Fruit fly (Drosophila melanogaster): ENCODE measurements around the gene AP-1gamma.

The AP-1gamma gene

DNA sequence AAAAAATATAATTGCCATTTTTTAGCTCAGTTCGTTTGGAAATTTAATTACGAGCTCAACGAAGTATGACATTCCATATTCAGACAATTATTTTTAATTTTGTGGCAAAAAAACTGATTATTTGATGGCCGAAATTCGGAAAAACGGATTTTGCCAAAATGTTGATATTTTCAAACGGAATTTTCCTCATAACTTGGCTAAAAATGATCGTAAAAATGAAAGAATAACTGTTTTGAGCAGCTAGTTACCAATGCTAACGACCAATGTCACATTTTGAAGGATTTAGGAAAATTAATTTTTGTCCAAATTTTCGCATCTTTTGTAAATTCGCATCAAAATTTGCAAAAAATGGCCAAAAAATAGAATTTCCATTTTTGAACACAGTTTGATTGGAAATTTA is 15.4 kb upstream of the AP-1gamma start:
- TF ChIP-seq Opbp (GFP tag; IDR thresholded peaks at IDR 0.05; ENCODE audit: partially characterized antibody) (no peak), nom (GFP tag; optimal IDR thresholded peaks at IDR 0.05) (no peak), CG3995 (GFP tag; optimal IDR thresholded peaks at IDR 0.05) (no peak), CG9932 (GFP tag; IDR thresholded peaks at IDR 0.05) (no peak), CG13123 (GFP tag; optimal IDR thresholded peaks at IDR 0.05) (no peak), CG13894 (tag; optimal IDR thresholded peaks at IDR 0.05) (no peak), Myb (GFP tag; optimal IDR thresholded peaks at IDR 0.05) (no peak), repo (GFP tag; optimal IDR thresholded peaks at IDR 0.05) (no peak), gcm (GFP tag; optimal IDR thresholded peaks at IDR 0.05) (no peak), unc-4 (GFP tag; IDR thresholded peaks at IDR 0.05; ENCODE audit: partially characterized antibody) (no peak), Taf1 (GFP tag; IDR thresholded peaks at IDR 0.05) (no peak), crp (GFP tag; optimal IDR thresholded peaks at IDR 0.05) (no peak), CG10366 (GFP tag; IDR thresholded peaks at IDR 0.05) (no peak), CG30020 (tag; optimal IDR thresholded peaks at IDR 0.05) (no peak), TFAM (GFP tag; optimal IDR thresholded peaks at IDR 0.05) (no peak)

DNA sequence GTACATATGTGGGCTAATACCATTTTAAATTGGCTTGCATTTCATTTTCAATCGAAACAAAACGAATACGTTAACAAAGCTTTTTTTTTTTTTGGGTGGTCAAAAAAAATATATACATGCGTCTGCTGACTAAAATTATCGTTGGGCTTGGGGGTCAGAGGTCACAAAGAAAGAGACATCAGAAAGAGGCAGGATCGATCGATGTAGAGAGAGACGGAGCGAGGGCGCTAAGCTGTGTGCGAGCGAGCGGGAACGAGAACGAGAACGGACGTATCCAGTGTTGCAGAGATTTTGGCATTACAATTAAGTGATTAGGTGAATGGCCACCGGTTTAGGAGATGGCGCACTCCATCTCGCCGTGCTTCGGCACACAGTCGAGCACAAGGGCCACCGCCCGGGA is 14.6 kb upstream of the AP-1gamma start:
- TF ChIP-seq Hsf (GFP tag; optimal IDR thresholded peaks at IDR 0.05) = no peak
- TF ChIP-seq Hr78 (GFP tag; optimal IDR thresholded peaks at IDR 0.05) = peak in 1 of 2 experiments; percentile 98
- peak; percentile 65 for TF ChIP-seq CG1832 (GFP tag; optimal IDR thresholded peaks at IDR 0.05)

DNA sequence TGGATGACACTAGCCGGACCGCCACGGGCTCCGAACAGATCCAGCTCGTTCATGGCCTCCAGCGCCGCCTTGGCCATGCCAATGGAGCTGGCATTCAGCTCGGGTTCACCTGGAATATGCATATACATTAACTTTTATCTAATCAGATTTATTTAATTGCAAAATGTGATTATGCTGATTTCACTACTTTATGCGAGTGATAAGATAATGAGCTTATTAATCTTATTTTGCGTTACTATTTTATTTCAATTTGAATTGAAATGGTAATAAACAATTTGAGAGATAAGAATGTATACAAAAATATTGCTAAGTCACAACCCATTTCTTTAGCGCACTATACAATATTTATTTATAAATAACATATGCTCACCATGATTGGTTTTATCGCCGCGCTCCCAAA is 6.4 kb upstream of the AP-1gamma start:
- TF ChIP-seq exex (tag; optimal IDR thresholded peaks at IDR 0.05) (peak; percentile 93), Asciz (GFP tag; optimal IDR thresholded peaks at IDR 0.05) (no peak), Nf-YC (tag; optimal IDR thresholded peaks at IDR 0.05) (no peak), ssp (GFP tag; IDR thresholded peaks at IDR 0.05) (no peak), hb (GFP tag; IDR thresholded peaks at IDR 0.05; ENCODE audit: partially characterized antibody) (no peak)

DNA sequence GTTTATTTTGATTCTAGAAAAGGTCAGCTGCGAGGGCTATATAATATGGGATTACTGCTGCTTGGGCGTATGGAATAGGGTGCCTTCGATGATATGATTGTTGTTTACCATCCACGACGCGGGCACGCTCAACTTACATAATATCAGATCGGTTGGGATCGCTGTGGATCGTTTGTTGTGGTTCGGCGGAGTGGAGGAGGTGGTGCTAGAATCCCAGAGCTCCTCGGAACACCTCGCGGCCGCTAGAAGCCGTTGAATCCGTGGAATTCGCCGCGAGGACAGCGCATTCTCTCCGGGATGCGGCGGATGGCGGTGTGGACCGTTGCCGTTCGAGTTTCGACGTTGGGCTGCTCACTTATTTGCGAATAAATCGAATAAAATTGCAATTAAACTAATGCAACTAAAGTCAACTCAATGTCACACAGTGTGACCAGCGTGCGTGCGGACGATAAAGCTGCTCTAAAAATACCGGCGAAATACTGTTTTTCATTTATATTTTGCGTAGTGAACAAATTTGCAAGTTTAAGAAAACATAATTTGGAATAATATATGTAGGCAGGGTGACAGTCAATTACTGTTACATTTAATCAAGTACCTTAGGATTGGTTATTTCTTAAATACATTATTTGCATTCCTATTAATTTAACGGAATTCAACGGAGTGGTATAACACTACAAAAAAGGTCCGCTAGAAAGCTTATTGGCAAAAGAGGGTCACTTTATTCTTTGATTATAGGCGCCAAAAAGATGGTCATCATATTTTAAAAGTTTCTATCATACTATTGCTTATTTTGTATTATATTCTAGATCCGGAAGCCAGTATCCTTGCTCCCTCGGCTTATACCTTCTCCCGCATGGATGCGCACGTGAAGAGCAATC is 4.9 kb upstream of the AP-1gamma start, which contains the start of gene CG7766:
CG7766 (minus strand) TSS at position 432 of the 878 bp plus-strand sequence.
- TF ChIP-seq CTCF (GFP tag; optimal IDR thresholded peaks at IDR 0.05) = peak; percentile 25
- TF ChIP-seq CG4617 (GFP tag; optimal IDR thresholded peaks at IDR 0.05; ENCODE audit: borderline replicate concordance) = peak; percentile 9
- TF ChIP-seq Fer2 (tag; optimal IDR thresholded peaks at IDR 0.05) = no peak
- no peak for TF ChIP-seq Max (GFP tag; optimal IDR thresholded peaks at IDR 0.05)
- TF ChIP-seq onecut (GFP tag; IDR thresholded peaks at IDR 0.05) = no peak
- TF ChIP-seq stwl (tag; optimal IDR thresholded peaks at IDR 0.05) = peak; percentile 25
- TF ChIP-seq MESR4 (GFP tag; optimal IDR thresholded peaks at IDR 0.05) = peak; percentile 78
- no peak for TF ChIP-seq exex (tag; optimal IDR thresholded peaks at IDR 0.05)
- no peak for TF ChIP-seq grau (tag; optimal IDR thresholded peaks at IDR 0.05)
- peak; percentile 59 for TF ChIP-seq pzg (GFP tag; optimal IDR thresholded peaks at IDR 0.05)
- peak; percentile 69 for TF ChIP-seq CG9797 (GFP tag; optimal IDR thresholded peaks at IDR 0.05)
- TF ChIP-seq CG12299 (tag; optimal IDR thresholded peaks at IDR 0.05) = no peak
- TF ChIP-seq CG2116 (GFP tag; optimal IDR thresholded peaks at IDR 0.05) = peak; percentile 13
- no peak for TF ChIP-seq Oaz (GFP tag; IDR thresholded peaks at IDR 0.05)
- TF ChIP-seq ham (GFP tag; IDR thresholded peaks at IDR 0.05) = no peak
- no peak for TF ChIP-seq CG9215 (GFP tag; IDR thresholded peaks at IDR 0.05)
- TF ChIP-seq E2f2 (GFP tag; IDR thresholded peaks at IDR 0.05) = peak; percentile 79
- TF ChIP-seq CG5245 (GFP tag; optimal IDR thresholded peaks at IDR 0.05) = no peak
- TF ChIP-seq ERR (GFP tag; optimal IDR thresholded peaks at IDR 0.05) = peak; percentile 96
- peak; percentile 57; the same call in 1 of the 2 replicates for TF ChIP-seq crol (GFP tag; IDR thresholded peaks at IDR 0.05)
- no peak for TF ChIP-seq Dref (GFP tag; IDR thresholded peaks at IDR 0.05)
- 0 out of 2 replicates have a peak, but pooled peaks have one; percentile 11 for TF ChIP-seq CG13287 (GFP tag; IDR thresholded peaks at IDR 0.05; ENCODE audit: partially characterized antibody)
- peak in 1 of 2 experiments; percentile 86 for TF ChIP-seq tll (GFP tag; optimal IDR thresholded peaks at IDR 0.05)
